Worm (Caenorhabditis elegans) whole organism, dauer: Measurements from ENCODE around the gene igcm-2.

Source experiments
- unc-62 ChIP-seq: sonication (generic microtip); optimal IDR thresholded peaks from 2 replicates; lab custom pipeline; 2017; ENCODE audit warnings: missing biosample characterization, missing genetic modification reagents, missing genetic modification characterization

Gene igcm-2

ce11 chrX:6407805-6408204 lies 16.4 kb upstream of the igcm-2 start:
- no peak for TF ChIP-seq unc-62 (GFP tag; lab: Kevin White, UChicago)

- TF ChIP-seq unc-62 (GFP tag; lab: Kevin White, UChicago), result no peak
Observed at ce11 chrX:6405905-6406304, 14.5 kb upstream of the igcm-2 start.

ce11 chrX:6403122-6403521 lies 11.7 kb upstream of the igcm-2 start, which contains the start of gene glt-4:
Gene glt-4, plus strand, starts transcription at chrX:6403422.
- TF ChIP-seq unc-62 (GFP tag; lab: Kevin White, UChicago), result no peak

DNA sequence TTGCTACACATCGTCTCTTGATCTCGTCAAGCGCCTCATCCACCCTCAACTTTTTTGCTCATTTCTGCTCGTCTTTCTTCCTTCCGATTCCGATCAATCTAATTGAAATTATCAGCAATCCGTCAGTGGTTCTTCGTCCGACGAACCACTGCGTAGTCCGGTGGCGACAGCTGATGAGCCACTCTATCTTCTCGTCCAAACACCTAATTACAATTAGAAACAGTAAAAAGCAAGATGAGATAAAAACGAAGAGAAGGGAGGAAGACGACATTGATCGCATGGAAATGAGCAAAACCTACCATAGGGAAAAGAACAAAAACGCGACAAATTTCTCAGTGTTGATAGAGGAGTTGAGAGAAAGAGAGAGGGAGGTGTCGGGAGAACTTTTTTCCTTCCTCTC lies 8.1 kb upstream of the igcm-2 start:
- no peak for TF ChIP-seq unc-62 (GFP tag; lab: Kevin White, UChicago)

ce11 chrX:6388639-6389038 lies 2.8 kb downstream of the igcm-2 start:
- TF ChIP-seq unc-62 (GFP tag; lab: Kevin White, UChicago), result no peak

ce11 chrX:6385185-6385584 lies 6.2 kb downstream of the igcm-2 start, which contains the start of gene igdb-3:
Gene igdb-3, plus strand, starts transcription at chrX:6385485.
- TF ChIP-seq unc-62 (GFP tag; lab: Kevin White, UChicago), result no peak

DNA sequence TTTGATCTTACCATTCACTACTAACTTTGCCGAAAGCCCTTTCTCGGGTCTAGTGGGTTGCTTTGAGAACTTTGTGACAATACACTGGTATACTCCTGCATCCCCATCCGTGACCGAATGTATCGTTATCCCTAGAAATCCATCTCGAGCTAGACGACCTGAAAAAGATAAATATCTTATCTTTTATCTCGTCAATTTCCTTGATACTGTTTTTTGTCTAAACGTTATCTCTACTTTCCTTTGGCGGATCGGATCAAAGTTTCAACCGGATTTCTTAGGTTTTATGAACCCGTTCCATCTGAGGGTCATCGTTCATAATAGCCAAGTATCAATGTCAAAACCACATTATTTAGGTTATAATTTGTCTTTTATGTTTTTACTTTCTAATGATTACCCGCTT lies 6.9 kb downstream of the igcm-2 start:
- no peak for TF ChIP-seq unc-62 (GFP tag; lab: Kevin White, UChicago)

DNA sequence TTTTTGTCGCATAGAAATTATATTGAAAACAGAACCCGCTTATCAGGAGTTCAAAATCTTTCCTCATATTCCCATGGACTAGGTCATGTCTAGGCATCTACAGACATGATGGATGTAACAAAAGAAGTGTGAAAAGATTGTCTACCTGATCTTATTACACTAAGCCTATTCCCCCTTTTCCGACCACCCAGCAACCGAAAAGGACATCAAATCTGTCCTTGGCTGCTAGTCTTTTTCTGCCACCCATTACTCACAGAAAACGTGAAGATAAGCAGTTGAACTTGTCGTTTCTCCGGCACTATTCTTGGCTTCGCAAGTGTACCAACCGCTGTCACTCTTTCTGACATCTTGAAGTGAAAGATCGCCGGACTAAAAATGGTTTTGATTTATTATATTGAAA lies 8.5 kb downstream of the igcm-2 start:
- TF ChIP-seq unc-62 (GFP tag; lab: Kevin White, UChicago), result no peak

ce11 chrX:6378363-6378762 lies 13.0 kb downstream of the igcm-2 start:
- no peak for TF ChIP-seq unc-62 (GFP tag; lab: Kevin White, UChicago)

ce11 chrX:6377634-6378288 lies 13.6 kb downstream of the igcm-2 start, which contains the start of gene lmp-1:
Gene lmp-1, minus strand, starts transcription at chrX:6377684.
- no peak for TF ChIP-seq unc-62 (GFP tag; lab: Kevin White, UChicago)

DNA sequence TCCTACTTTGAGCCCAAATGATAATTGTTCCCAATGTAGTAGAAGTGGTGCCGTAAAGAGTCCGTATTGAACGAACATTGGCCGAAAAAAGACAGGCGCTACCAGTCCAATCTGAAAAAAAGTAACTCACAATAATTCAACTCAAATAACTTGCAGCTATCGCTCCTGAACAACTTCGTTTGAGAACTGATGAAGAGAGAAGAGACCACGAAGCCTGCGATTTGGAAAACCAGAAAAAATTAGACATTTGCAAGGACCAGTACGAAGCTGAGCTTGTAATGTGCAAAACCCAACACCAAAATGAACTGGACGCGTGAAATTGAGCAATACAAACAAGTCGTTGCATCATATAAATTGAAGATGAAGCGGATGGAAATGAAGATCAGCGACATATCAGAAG lies 16.9 kb downstream of the igcm-2 start, which contains the start of gene C03B1.1:
Gene C03B1.1, plus strand, starts transcription at position 301 of the 400 bp plus-strand sequence.
- no peak for TF ChIP-seq unc-62 (GFP tag; lab: Kevin White, UChicago)

DNA sequence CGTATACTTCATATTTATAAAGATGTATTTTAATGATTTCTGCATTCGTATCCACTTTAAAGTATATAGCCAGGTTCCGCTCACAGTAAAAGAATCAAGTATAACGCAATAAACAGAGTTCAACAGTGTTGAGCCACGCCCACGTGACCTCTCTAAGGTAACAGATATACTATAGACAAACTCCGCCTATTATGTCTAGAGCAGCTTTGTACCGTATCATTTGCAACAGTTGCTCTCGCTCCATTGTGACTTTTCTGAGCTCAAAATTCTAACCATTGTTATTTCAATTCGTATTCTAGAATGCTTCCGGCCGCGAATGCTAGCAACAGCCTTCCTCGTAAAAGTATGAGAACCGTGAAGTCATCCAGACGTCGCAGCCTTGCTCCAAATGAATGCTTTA lies 18.0 kb downstream of the igcm-2 start, which contains the start of gene C03B1.17:
Gene C03B1.17, plus strand, starts transcription at position 301 of the 400 bp plus-strand sequence.
- no peak for TF ChIP-seq unc-62 (GFP tag; lab: Kevin White, UChicago)

DNA sequence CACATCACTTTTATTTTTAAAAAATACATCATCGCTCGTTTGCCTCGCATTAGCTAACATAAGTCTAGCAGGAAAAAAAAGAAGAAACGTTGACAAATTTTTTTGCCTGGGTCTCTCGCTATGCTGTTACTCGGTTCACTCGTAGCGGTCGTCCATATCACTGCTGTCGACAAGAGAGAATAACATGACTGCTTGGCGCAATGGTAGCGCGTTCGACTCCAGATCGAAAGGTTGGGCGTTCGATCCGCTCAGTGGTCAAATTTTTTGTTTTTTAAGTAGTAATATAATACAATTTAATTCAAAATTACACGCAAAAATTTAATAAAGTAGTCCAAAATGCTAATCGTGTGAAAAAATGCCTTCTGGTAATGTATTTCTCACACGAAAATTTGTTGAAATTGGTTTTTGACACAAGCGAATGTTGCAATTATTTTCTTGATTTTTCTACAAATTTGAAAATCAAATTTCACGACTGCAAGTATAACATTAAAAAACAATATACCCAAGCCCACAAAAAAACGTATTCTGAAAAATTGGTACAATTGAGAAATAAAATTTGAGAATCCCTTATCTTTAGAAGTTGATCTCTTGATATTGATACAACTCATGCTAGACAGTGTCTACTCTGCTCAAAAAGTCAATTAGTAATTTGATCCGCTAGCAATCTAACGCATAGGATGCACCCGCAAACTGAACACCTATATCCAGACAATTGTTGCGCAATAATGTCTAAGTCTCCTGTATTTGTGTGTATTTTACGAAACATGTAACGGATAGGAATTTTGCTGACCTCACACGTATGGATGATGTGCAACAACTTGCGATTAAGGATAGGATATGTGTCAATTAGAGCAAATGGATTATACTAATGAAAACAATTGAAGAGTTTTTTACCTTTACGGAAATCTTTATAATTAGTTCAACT lies 19.9 kb downstream of the igcm-2 start:
- no peak for TF ChIP-seq unc-62 (GFP tag; lab: Kevin White, UChicago)

DNA sequence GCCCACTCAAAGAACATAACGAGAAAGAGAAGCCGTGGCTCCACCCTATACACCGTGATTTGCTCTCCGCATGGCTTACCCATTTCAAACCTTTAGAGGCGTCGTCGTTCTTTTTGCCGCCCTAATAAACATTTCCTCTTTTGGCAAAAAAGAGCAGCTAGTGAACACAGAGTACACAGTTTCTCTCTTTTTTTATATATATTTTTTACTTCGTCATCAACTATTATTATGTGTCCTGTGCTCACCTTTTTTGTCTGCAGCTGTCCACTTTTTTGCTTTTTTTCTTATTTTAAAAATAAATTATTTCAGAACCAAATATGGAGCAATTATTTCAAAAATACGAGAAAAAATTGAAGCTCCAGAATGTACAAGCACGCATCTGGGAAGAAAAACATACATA lies 21.7 kb downstream of the igcm-2 start, which contains the start of gene C03B1.2:
Gene C03B1.2, plus strand, starts transcription at position 301 of the 400 bp plus-strand sequence.
- TF ChIP-seq unc-62 (GFP tag; lab: Kevin White, UChicago), result no peak

ce11 chrX:6365715-6366114 lies 25.7 kb downstream of the igcm-2 start, which contains the start of gene C03B1.3:
Gene C03B1.3, plus strand, starts transcription at chrX:6366015.
- no peak for TF ChIP-seq unc-62 (GFP tag; lab: Kevin White, UChicago)

DNA sequence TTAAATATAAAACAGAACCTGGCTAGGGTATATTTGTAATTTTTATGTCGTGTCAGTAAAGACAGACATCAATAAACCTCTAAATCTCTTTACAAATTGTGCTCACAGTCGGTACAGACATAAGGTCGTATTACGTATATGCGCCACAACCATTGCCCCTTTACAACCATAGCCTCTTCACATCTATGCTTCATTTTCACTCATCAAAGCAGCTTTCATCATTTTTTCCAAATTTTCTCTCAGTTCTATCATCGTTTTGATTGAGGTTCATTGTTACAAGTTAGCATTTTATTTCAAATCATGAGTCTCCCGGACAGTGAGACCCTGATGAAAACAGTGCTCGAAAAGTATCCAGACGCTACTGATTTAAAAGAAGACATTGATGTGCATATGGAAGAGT lies 27.2 kb downstream of the igcm-2 start, which contains the start of gene C03B1.4:
Gene C03B1.4, plus strand, starts transcription at position 301 of the 400 bp plus-strand sequence.
- TF ChIP-seq unc-62 (GFP tag; lab: Kevin White, UChicago), result no peak
